Fruit fly (Drosophila melanogaster) whole organism, adult: ENCODE results near the gene sima.

Experiments
- kay ChIP-seq: fragments of 200-800 bp; sonication (Bioruptor generic); peaks from one replicate; lab custom pipeline; 2016; ENCODE audit warnings: missing biosample characterization, missing genetic modification characterization, borderline replicate concordance
- pad ChIP-seq: fragments of 200-800 bp; sonication (Bioruptor generic); optimal IDR thresholded peaks from 3 replicates; lab custom pipeline; 2017; ENCODE audit warnings: missing biosample characterization, missing genetic modification characterization, mild to moderate bottlenecking, moderate library complexity, missing genetic modification reagents
- toe ChIP-seq: fragments of 200-800 bp; sonication (Bioruptor generic); optimal IDR thresholded peaks from 2 replicates; lab custom pipeline; 2016; ENCODE audit warnings: missing biosample characterization, missing genetic modification characterization

DNA sequence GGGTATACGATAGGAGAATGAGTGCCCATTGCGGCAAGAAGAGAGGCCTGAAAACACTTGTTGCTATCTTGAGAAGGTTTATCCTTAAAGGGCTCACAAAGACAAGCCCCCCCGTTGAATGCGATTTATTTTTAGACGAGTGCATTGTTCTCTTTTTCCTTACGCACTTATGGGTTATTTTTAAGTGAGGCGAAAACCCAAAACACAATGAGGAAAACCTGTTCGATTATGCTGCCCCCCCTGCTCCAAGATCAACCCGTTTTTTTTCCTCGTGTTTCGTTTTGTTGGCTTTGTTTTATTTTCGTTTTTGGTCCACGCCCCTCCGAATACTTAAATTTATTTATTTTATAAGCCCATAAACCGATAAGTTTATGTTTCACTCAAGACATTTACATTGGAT lies 1.8 kb downstream of the sima start:
- TF ChIP-seq toe (GFP tag; lab: Kevin White, UChicago): no peak
- TF ChIP-seq kay (GFP tag; lab: Kevin White, UChicago): no peak
- no peak for TF ChIP-seq pad (GFP tag; lab: Kevin White, UChicago)
